Worm (Caenorhabditis elegans): ENCODE measurements around the gene R03D7.2.

- TF ChIP-seq daf-12 (tag; optimal IDR thresholded peaks at IDR 0.05) (no peak), attf-4 (tag; optimal IDR thresholded peaks at IDR 0.05) (no peak), pqm-1 (tag; optimal IDR thresholded peaks at IDR 0.05) (no peak), ceh-82 (tag; optimal IDR thresholded peaks at IDR 0.05) (no peak), madf-5 (GFP tag; IDR thresholded peaks at IDR 0.05) (no peak), nhr-77 (tag; optimal IDR thresholded peaks at IDR 0.05) (no peak), unc-130 (GFP tag; optimal IDR thresholded peaks at IDR 0.05) (no peak)
These were observed 49.0 kb downstream of the R03D7.2 start, which contains the start of gene F44F4.3 for ce11 chrII:10885868-10886514.
